Worm (Caenorhabditis elegans) whole organism, early embryonic: ENCODE data around the gene ins-34.

ENCODE experiments used
- B0310.2 ChIP-seq: sonication (generic microtip); optimal IDR thresholded peaks from 2 replicates; lab custom pipeline; 2016; ENCODE audit warnings: mild to moderate bottlenecking, missing genetic modification characterization, missing compliant biosample characterization
- F13C5.2 ChIP-seq: sonication (generic microtip); optimal IDR thresholded peaks from 2 replicates; lab custom pipeline; 2017; ENCODE audit warnings: mild to moderate bottlenecking, missing genetic modification characterization, inconsistent platforms, missing compliant biosample characterization
- aly-1 ChIP-seq: sonication (generic microtip); optimal IDR thresholded peaks from 2 replicates; lab custom pipeline; 2016; ENCODE audit warnings: missing genetic modification characterization, missing compliant biosample characterization
- ama-1 ChIP-seq: fragments of 150-350 bp; optimal IDR thresholded peaks from 2 replicates; lab custom pipeline; 2014
- ceh-13 ChIP-seq: fragments of 200-800 bp; sonication (Bioruptor generic); optimal IDR thresholded peaks from 2 replicates; lab custom pipeline; 2018; ENCODE audit warnings: mild to moderate bottlenecking, missing genetic modification characterization, missing compliant biosample characterization
- ceh-36 ChIP-seq: sonication (generic microtip); optimal IDR thresholded peaks from 2 replicates; lab custom pipeline; 2016; ENCODE audit warnings: missing genetic modification characterization, inconsistent platforms, missing compliant biosample characterization
- ets-7 ChIP-seq: sonication (generic microtip); optimal IDR thresholded peaks from 2 replicates; lab custom pipeline; 2016; ENCODE audit warnings: missing genotype, missing genetic modification characterization, missing compliant biosample characterization
- hmbx-1 ChIP-seq: sonication (generic microtip); optimal IDR thresholded peaks from 2 replicates; lab custom pipeline; 2016; ENCODE audit warnings: mild to moderate bottlenecking, missing genetic modification characterization, missing compliant biosample characterization
- hmg-4 ChIP-seq: fragments of 200-800 bp; sonication (Bioruptor generic); optimal IDR thresholded peaks from 2 replicates; lab custom pipeline; 2018; ENCODE audit warnings: mild to moderate bottlenecking, missing genetic modification characterization, missing compliant biosample characterization
- hnd-1 ChIP-seq: sonication (generic microtip); optimal IDR thresholded peaks from 2 replicates; lab custom pipeline; 2016; ENCODE audit warnings: missing genetic modification characterization, missing compliant biosample characterization
- pes-1 ChIP-seq: fragments of 200-800 bp; sonication (Bioruptor generic); IDR thresholded peaks from 2 replicates; pipeline ENCODE4 v1.3.6; 2022; ENCODE audit warnings: missing genetic modification reagents, missing genetic modification characterization, missing compliant biosample characterization
- scrt-1 ChIP-seq: fragments of 200-800 bp; sonication (Bioruptor generic); IDR thresholded peaks from 2 replicates; pipeline ENCODE4 v1.3.6; 2022; ENCODE audit warnings: missing genetic modification characterization, missing compliant biosample characterization
- sea-1 ChIP-seq: fragments of 200-800 bp; sonication (Bioruptor generic); conservative IDR thresholded peaks from 2 replicates; pipeline ENCODE4 v1.3.6; 2022; ENCODE audit warnings: missing genetic modification characterization, missing compliant biosample characterization
- tbx-11 ChIP-seq: fragments of 200-800 bp; sonication (Bioruptor generic); IDR thresholded peaks from 2 replicates; pipeline ENCODE4 v1.3.6; 2022; ENCODE audit warnings: missing genetic modification characterization, missing compliant biosample characterization
- tbx-37 ChIP-seq: fragments of 200-800 bp; sonication (Bioruptor generic); conservative IDR thresholded peaks from 2 replicates; pipeline ENCODE4 v1.3.6; 2022; ENCODE audit warnings: missing genetic modification reagents, missing genetic modification characterization, missing compliant biosample characterization
- tra-4 ChIP-seq: sonication (generic microtip); optimal IDR thresholded peaks from 2 replicates; lab custom pipeline; 2017; ENCODE audit warnings: missing genetic modification characterization, missing compliant biosample characterization

Gene ins-34

DNA sequence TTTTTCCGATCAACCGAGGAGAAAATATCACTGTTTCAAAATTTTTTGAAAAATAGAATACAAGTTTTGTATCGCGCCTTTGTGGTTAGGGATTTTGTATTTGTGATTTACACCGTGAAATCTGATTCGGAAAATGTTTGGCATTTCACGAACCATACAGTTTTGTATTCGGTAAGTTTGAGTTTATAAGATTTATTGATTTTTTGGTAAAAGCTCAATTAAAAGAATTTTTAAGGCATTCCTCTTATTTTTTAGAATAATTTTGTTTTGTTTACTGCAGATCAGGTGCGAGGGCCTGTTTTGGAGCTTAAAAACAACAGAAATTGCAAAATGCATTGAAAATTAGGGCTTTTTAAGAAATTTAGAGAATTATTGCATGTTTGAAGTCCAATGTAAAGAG lies 27.0 kb downstream of the ins-34 start:
- TF ChIP-seq ceh-36 = no peak
- TF ChIP-seq F13C5.2 (tag; lab: Kevin White, UChicago) = no peak
- TF ChIP-seq scrt-1 (GFP tag; lab: Robert Waterston, UW) = no peak
- TF ChIP-seq ama-1 (lab: Kevin White, UChicago) = no peak
- no peak for TF ChIP-seq aly-1 (tag; lab: Kevin White, UChicago)
- TF ChIP-seq tbx-11 (GFP tag; lab: Robert Waterston, UW) = no peak
- TF ChIP-seq tra-4 (tag; lab: Kevin White, UChicago) = no peak
- TF ChIP-seq hmg-4 (GFP tag; lab: Kevin White, UChicago) = no peak
- TF ChIP-seq pes-1 (GFP tag; lab: Robert Waterston, UW) = no peak
- no peak for TF ChIP-seq ets-7 (tag; lab: Kevin White, UChicago)

DNA sequence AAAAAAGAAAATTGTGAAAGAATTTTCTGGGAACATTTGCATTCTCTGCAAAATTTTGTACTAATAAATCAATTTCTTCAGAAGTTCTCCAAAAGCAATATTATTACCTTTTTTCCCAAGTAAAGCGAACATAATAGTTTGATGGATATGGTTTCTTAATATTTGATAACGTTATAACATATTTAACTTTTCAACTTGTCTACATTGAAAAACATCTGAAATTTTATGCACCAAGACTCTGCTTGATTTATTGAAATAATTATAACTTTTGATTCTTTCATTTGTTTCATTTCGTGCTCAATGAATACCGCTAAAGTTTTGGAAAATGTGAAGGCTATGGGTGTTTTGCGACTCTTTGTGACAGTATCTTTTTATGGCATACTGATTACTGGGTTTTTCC lies 30.7 kb downstream of the ins-34 start, which contains the start of gene srz-31:
Gene srz-31, plus strand, starts transcription at position 301 of the 400 bp plus-strand sequence.
- TF ChIP-seq B0310.2 (tag; lab: Kevin White, UChicago) = no peak

- no peak for TF ChIP-seq hmbx-1
- TF ChIP-seq ceh-13 (GFP tag; lab: Kevin White, UChicago) = no peak
- no peak for TF ChIP-seq ets-7 (tag; lab: Kevin White, UChicago)
- TF ChIP-seq ceh-36 = no peak
Observed at ce11 chrIV:14143042-14143441, 36.7 kb downstream of the ins-34 start.

DNA sequence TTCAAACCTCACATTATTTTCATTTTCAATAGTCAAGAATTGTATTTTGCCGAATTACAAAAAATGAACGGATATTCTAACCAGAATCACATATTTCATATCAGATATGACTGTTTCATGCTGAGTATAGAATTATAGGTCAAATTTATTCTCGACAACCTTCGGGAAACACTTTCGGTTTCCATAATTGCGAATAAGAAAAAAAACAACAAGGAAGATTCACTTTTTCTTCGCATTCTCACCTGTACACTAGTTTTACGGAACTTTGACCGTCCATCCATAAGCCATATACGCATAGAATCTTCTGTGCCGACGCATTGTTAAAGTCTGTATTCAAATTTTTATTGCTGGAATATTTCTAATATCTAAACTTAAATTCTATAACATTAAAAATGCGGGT lies 39.2 kb downstream of the ins-34 start, which contains the start of gene oac-37:
Gene oac-37, plus strand, starts transcription at position 301 of the 400 bp plus-strand sequence.
- TF ChIP-seq aly-1 (tag; lab: Kevin White, UChicago) (no peak), tra-4 (tag; lab: Kevin White, UChicago) (no peak), hnd-1 (tag; lab: Kevin White, UChicago) (no peak), tbx-11 (GFP tag; lab: Robert Waterston, UW) (no peak), ceh-36 (no peak), ceh-13 (GFP tag; lab: Kevin White, UChicago) (no peak), hmbx-1 (no peak), tbx-37 (GFP tag; lab: Robert Waterston, UW) (no peak), sea-1 (GFP tag; lab: Robert Waterston, UW) (no peak), F13C5.2 (tag; lab: Kevin White, UChicago) (no peak), ets-7 (tag; lab: Kevin White, UChicago) (no peak), ama-1 (lab: Kevin White, UChicago) (no peak), pes-1 (GFP tag; lab: Robert Waterston, UW) (no peak), scrt-1 (GFP tag; lab: Robert Waterston, UW) (no peak), B0310.2 (tag; lab: Kevin White, UChicago) (no peak), hmg-4 (GFP tag; lab: Kevin White, UChicago) (no peak)

- TF ChIP-seq F13C5.2 (tag; lab: Kevin White, UChicago) (no peak), hmg-4 (GFP tag; lab: Kevin White, UChicago) (no peak), ceh-13 (GFP tag; lab: Kevin White, UChicago) (no peak), sea-1 (GFP tag; lab: Robert Waterston, UW) (no peak), tbx-37 (GFP tag; lab: Robert Waterston, UW) (no peak), B0310.2 (tag; lab: Kevin White, UChicago) (no peak)
Observed at ce11 chrIV:14153261-14153660, 46.9 kb downstream of the ins-34 start, which contains the start of gene oac-38. Gene oac-38, minus strand, starts transcription at chrIV:14153361.
